Worm (Caenorhabditis elegans) whole organism, midembryonic: ENCODE measurements around the gene nog-1.

ENCODE experiments used
- T22C8.4 ChIP-seq: fragments of 200-800 bp; sonication (Bioruptor generic); IDR thresholded peaks from 2 replicates; pipeline ENCODE4 v1.3.6; 2022; ENCODE audit warnings: missing genetic modification characterization, missing compliant biosample characterization
- cog-1 ChIP-seq: sonication (generic microtip); optimal IDR thresholded peaks from 2 replicates; lab custom pipeline; 2016; ENCODE audit warnings: missing genetic modification characterization, missing compliant biosample characterization
- flt-1 ChIP-seq: fragments of 200-800 bp; sonication (Bioruptor generic); IDR thresholded peaks from 2 replicates; pipeline ENCODE4 v1.3.6; 2022; ENCODE audit warnings: missing genetic modification characterization, missing compliant biosample characterization
- klf-2 ChIP-seq: fragments of 200-800 bp; sonication (Bioruptor generic); conservative IDR thresholded peaks from 2 replicates; pipeline ENCODE4 v1.3.6; 2022; ENCODE audit warnings: missing genetic modification reagents, missing genetic modification characterization, missing compliant biosample characterization
- med-1 ChIP-seq: sonication (generic microtip); optimal IDR thresholded peaks from 2 replicates; lab custom pipeline; 2017; ENCODE audit warnings: missing genetic modification characterization, mild to moderate bottlenecking, missing compliant biosample characterization, antibody characterized with exemption, missing genetic modification reagents; ENCODE audit not compliant: insufficient read depth
- ref-1 ChIP-seq: fragments of 200-800 bp; sonication (Bioruptor generic); conservative IDR thresholded peaks from 2 replicates; pipeline ENCODE4 v1.3.6; 2022; ENCODE audit warnings: missing genetic modification reagents, missing genetic modification characterization, missing compliant biosample characterization
- tab-1 ChIP-seq: fragments of 200-800 bp; sonication (Bioruptor generic); IDR thresholded peaks from 2 replicates; pipeline ENCODE4 v1.3.6; 2022; ENCODE audit warnings: missing genetic modification characterization, missing compliant biosample characterization
- ztf-23 ChIP-seq: fragments of 200-800 bp; sonication (Bioruptor generic); IDR thresholded peaks from 2 replicates; pipeline ENCODE4 v1.3.6; 2022; ENCODE audit warnings: missing genetic modification reagents, missing genetic modification characterization, missing compliant biosample characterization
- ztf-29 ChIP-seq: fragments of 200-800 bp; sonication (Bioruptor generic); IDR thresholded peaks from 2 replicates; pipeline ENCODE4 v1.3.6; 2022; ENCODE audit warnings: missing genetic modification reagents, missing genetic modification characterization, missing compliant biosample characterization

nog-1 gene

ce11 chrIV:379605-380004 lies 14.1 kb upstream of the nog-1 start:
- TF ChIP-seq med-1 (no peak), klf-2 (no peak), ztf-23 (GFP tag; lab: Robert Waterston, UW) (no peak), T22C8.4 (no peak), cog-1 (tag; lab: Kevin White, UChicago) (no peak), tab-1 (GFP tag; lab: Robert Waterston, UW) (no peak), ztf-29 (GFP tag; lab: Robert Waterston, UW) (no peak), flt-1 (GFP tag; lab: Robert Waterston, UW) (no peak), ref-1 (GFP tag; lab: Robert Waterston, UW) (no peak)

ce11 chrIV:383135-383731 lies 10.4 kb upstream of the nog-1 start, which contains the start of gene spl-1:
Gene spl-1 (minus strand): TSS chrIV:383185.
- no peak for TF ChIP-seq flt-1 (GFP tag; lab: Robert Waterston, UW)
- TF ChIP-seq ztf-29 (GFP tag; lab: Robert Waterston, UW), result no peak
- no peak for TF ChIP-seq ref-1 (GFP tag; lab: Robert Waterston, UW)

ce11 chrIV:385150-385937 lies 8.3 kb upstream of the nog-1 start, which contains the start of gene rps-24:
Gene rps-24 (plus strand): TSS chrIV:385887.
- TF ChIP-seq klf-2 (peak; percentile 87), ref-1 (GFP tag; lab: Robert Waterston, UW) (0 out of 2 replicates have a peak, but pooled peaks have one; percentile 39), ztf-23 (GFP tag; lab: Robert Waterston, UW) (peak; percentile 93), cog-1 (tag; lab: Kevin White, UChicago) (peak; percentile 84), T22C8.4 (peak; percentile 72), tab-1 (GFP tag; lab: Robert Waterston, UW) (peak; percentile 78; the same call in 1 of the 2 replicates), ztf-29 (GFP tag; lab: Robert Waterston, UW) (peak; percentile 85), flt-1 (GFP tag; lab: Robert Waterston, UW) (peak; percentile 86)

- no peak for TF ChIP-seq flt-1 (GFP tag; lab: Robert Waterston, UW)
- no peak for TF ChIP-seq ztf-29 (GFP tag; lab: Robert Waterston, UW)
- TF ChIP-seq ztf-23 (GFP tag; lab: Robert Waterston, UW), result no peak
- no peak for TF ChIP-seq ref-1 (GFP tag; lab: Robert Waterston, UW)
- no peak for TF ChIP-seq med-1
- TF ChIP-seq T22C8.4, result no peak
- no peak for TF ChIP-seq tab-1 (GFP tag; lab: Robert Waterston, UW)
- no peak for TF ChIP-seq klf-2
Measured at ce11 chrIV:386576-386975, 7.1 kb upstream of the nog-1 start, which contains the start of gene T07A9.14. Gene T07A9.14 (plus strand): TSS chrIV:386699.

DNA sequence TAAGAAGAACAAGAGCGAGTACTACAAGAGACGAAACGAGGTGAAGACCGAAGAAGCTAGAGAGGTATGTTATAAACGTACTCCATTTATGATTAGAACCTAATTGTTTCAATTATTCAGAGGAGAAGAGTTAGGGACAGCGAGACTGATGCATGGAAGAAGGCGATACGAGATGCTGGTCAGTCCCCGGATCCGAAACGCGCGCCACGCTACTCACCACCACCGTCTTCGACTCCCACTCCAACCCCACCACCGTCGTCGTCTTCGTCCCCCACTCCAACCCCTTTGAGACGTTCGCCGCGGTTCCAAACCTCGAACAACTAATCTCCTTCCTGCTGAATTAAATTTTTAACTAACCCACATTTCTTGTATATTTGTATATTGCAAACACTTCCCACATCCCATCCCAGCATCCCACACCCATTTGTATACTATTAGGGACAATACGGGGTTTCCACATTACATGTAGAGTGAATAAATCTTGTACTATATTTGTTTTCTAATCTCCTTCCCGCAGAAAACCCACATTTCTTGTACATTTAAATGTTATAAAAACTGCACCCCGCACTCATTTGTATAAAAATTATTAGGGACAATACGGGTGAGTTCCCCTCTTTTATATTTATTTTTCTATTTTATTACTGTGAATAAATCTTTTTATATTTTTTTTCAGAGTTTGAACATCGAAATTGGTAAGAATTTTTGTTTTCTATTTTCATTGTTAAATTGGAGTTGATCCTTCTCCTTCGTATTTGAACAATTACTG lies 6.2 kb upstream of the nog-1 start:
- TF ChIP-seq flt-1 (GFP tag; lab: Robert Waterston, UW), result no peak
- no peak for TF ChIP-seq ztf-23 (GFP tag; lab: Robert Waterston, UW)
- no peak for TF ChIP-seq med-1
- no peak for TF ChIP-seq tab-1 (GFP tag; lab: Robert Waterston, UW)
- no peak for TF ChIP-seq ref-1 (GFP tag; lab: Robert Waterston, UW)
- no peak for TF ChIP-seq cog-1 (tag; lab: Kevin White, UChicago)

DNA sequence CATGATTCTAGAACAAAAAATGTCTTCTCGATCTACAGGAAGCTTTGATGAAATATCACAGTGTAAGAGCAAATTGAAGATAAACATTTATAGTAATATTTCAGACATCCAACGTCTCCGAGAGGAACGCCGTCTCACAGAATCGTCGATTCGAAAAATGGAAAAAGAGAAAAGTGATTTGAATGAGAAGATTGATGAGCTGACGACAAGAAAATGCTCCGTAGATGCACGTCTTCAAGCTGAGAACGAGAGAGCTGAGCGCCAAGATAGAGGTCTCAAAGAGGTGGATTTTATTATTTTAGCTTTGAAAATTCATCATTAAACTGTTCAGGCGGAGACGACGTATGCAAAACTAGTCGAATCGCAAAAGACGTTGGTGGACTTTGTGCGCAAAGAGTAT lies 5.6 kb upstream of the nog-1 start, which contains the start of gene ssna-1:
TSS of gene ssna-1 (plus strand) at position 12 of the 400 bp plus-strand sequence.
- TF ChIP-seq flt-1 (GFP tag; lab: Robert Waterston, UW) (0 out of 2 replicates have a peak, but pooled peaks have one; percentile 38), med-1 (no peak)

DNA sequence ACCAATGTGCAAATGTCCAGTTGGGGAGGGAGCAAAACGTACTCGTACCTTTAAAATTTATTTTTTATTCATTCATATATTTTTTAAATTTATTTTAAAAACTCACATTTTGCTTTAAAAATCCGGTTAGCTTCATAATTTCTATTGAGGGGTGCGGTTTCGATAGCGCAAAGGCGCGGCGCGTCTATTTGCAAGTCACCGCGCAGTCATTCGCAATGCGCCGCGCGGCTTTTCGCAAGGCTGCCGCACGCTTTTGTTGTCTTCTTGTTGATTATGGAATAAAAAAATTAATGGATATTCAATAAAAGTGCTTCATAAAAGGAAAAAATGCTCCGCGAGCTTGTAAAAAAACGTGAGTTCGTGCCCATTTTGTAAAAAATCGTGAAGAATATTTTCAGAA lies 3.4 kb upstream of the nog-1 start, which contains the start of the genes ears-2 and uncp-18:
TSS of gene ears-2 (minus strand) at position 190 of the 400 bp plus-strand sequence.
TSS of gene uncp-18 (plus strand) at position 282 of the 400 bp plus-strand sequence.
- TF ChIP-seq ztf-29 (GFP tag; lab: Robert Waterston, UW) (peak; percentile 97), T22C8.4 (peak; percentile 96), klf-2 (peak; percentile 99), tab-1 (GFP tag; lab: Robert Waterston, UW) (peak; percentile 97), cog-1 (tag; lab: Kevin White, UChicago) (peak; percentile 95), ztf-23 (GFP tag; lab: Robert Waterston, UW) (peak; percentile 98), med-1 (peak; percentile 98), ref-1 (GFP tag; lab: Robert Waterston, UW) (peak; percentile 87), flt-1 (GFP tag; lab: Robert Waterston, UW) (peak; percentile 95)

DNA sequence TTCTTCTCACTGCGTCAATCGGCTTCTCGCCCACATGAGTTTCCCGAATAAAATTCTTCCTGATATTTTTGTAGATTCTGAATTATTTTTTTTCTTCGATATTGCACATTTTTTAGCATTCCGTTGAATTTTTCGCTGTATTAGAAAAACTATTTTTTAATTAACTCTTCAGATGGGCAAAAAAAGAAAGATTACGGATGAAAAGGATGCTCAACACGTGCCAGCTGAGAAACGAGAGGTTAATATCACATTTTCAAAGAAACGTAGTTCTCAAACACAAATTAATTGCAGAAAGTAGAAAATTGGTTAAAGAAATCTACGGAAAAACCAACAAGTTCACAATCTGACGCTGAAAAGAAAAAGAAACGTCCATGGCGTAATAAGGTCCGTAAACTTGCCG lies 2.7 kb downstream of the nog-1 start, which contains the start of gene rrp-8:
TSS of gene rrp-8 (plus strand) at position 173 of the 400 bp plus-strand sequence.
- TF ChIP-seq med-1, result no peak
- no peak for TF ChIP-seq ztf-29 (GFP tag; lab: Robert Waterston, UW)
- TF ChIP-seq T22C8.4, result no peak
- TF ChIP-seq tab-1 (GFP tag; lab: Robert Waterston, UW), result no peak
- no peak for TF ChIP-seq ref-1 (GFP tag; lab: Robert Waterston, UW)
- TF ChIP-seq flt-1 (GFP tag; lab: Robert Waterston, UW), result no peak
- TF ChIP-seq ztf-23 (GFP tag; lab: Robert Waterston, UW), result no peak
- no peak for TF ChIP-seq klf-2
- no peak for TF ChIP-seq cog-1 (tag; lab: Kevin White, UChicago)

- TF ChIP-seq cog-1 (tag; lab: Kevin White, UChicago) (no peak), ztf-23 (GFP tag; lab: Robert Waterston, UW) (no peak), klf-2 (no peak), ref-1 (GFP tag; lab: Robert Waterston, UW) (no peak), tab-1 (GFP tag; lab: Robert Waterston, UW) (no peak), ztf-29 (GFP tag; lab: Robert Waterston, UW) (no peak), med-1 (no peak), T22C8.4 (no peak), flt-1 (GFP tag; lab: Robert Waterston, UW) (no peak)
Measured at ce11 chrIV:401395-401794, 7.7 kb downstream of the nog-1 start, which contains the start of gene gpa-4. Gene gpa-4 (plus strand): TSS chrIV:401695.
